Fruit fly (Drosophila melanogaster) whole organism, embryonic: ENCODE results near the gene CG14431.
A peak's percentile ranks its signal among the peaks of the same experiment; 100 is the strongest.

Experiments
- Atf3 ChIP-seq: fragments of 200-800 bp; sonication (Bioruptor generic); optimal IDR thresholded peaks from 3 replicates; lab custom pipeline; 2016; ENCODE audit warnings: missing biosample characterization, missing genetic modification characterization
- CG10209 ChIP-seq: fragments of 200-800 bp; sonication (Bioruptor generic); optimal IDR thresholded peaks from 3 replicates; lab custom pipeline; 2017; ENCODE audit warnings: missing biosample characterization, mild to moderate bottlenecking, missing genetic modification characterization, missing genetic modification reagents
- CG1024 ChIP-seq: fragments of 200-800 bp; sonication (Bioruptor generic); IDR thresholded peaks from 2 replicates; pipeline ENCODE4 v1.3.6; 2022; ENCODE audit warnings: missing biosample characterization, missing genetic modification characterization
- CG10321 ChIP-seq: fragments of 200-800 bp; sonication (Bioruptor generic); IDR thresholded peaks from 2 replicates; pipeline ENCODE4 v1.3.6; 2022; ENCODE audit warnings: missing biosample characterization, missing genetic modification characterization
- CG10462 ChIP-seq: fragments of 200-800 bp; sonication (Bioruptor generic); optimal IDR thresholded peaks from 2 replicates; lab custom pipeline; 2016; ENCODE audit warnings: missing biosample characterization, missing genetic modification characterization
- CG11560 ChIP-seq: fragments of 200-800 bp; sonication (Bioruptor generic); IDR thresholded peaks from 3 replicates; pipeline ENCODE4 v1.3.6; 2022; ENCODE audit warnings: missing biosample characterization, missing genetic modification characterization
- CG11696 ChIP-seq: fragments of 200-800 bp; sonication (Bioruptor generic); IDR thresholded peaks from 2 replicates; pipeline ENCODE4 v1.3.6; 2022; ENCODE audit warnings: missing biosample characterization, missing genetic modification characterization
- CG12104 ChIP-seq: fragments of 200-800 bp; sonication (Bioruptor generic); optimal IDR thresholded peaks from 3 replicates; lab custom pipeline; 2016; ENCODE audit warnings: missing biosample characterization, missing genetic modification characterization
- CG12155 ChIP-seq: fragments of 200-800 bp; sonication (Bioruptor generic); optimal IDR thresholded peaks from 3 replicates; lab custom pipeline; 2016; ENCODE audit warnings: missing biosample characterization, missing genetic modification characterization
- CG12769 ChIP-seq: fragments of 200-800 bp; sonication (Bioruptor generic); optimal IDR thresholded peaks from 2 replicates; lab custom pipeline; 2019; ENCODE audit warnings: missing biosample characterization, mild to moderate bottlenecking, missing genetic modification characterization, moderate library complexity
- CG13894 ChIP-seq: fragments of 200-800 bp; sonication (Bioruptor generic); optimal IDR thresholded peaks from 3 replicates; lab custom pipeline; 2018; ENCODE audit warnings: missing biosample characterization, mild to moderate bottlenecking, missing genetic modification characterization, moderate library complexity
- CG15073 ChIP-seq: fragments of 200-800 bp; sonication (Bioruptor generic); optimal IDR thresholded peaks from 2 replicates; lab custom pipeline; 2016; ENCODE audit warnings: missing biosample characterization, missing genetic modification characterization
- CG15269 ChIP-seq: fragments of 200-800 bp; sonication (Bioruptor generic); optimal IDR thresholded peaks from 2 replicates; lab custom pipeline; 2018; ENCODE audit warnings: missing biosample characterization, mild to moderate bottlenecking, missing genetic modification characterization, moderate library complexity
- CG1647 ChIP-seq: fragments of 200-800 bp; sonication (Bioruptor generic); optimal IDR thresholded peaks from 3 replicates; lab custom pipeline; 2016; ENCODE audit warnings: missing biosample characterization, missing genetic modification characterization
- CG16779 ChIP-seq: fragments of 200-800 bp; sonication (Bioruptor generic); IDR thresholded peaks from 2 replicates; pipeline ENCODE4 v1.3.6; 2022; ENCODE audit warnings: missing biosample characterization, missing genetic modification characterization
- CG16813 ChIP-seq: fragments of 200-800 bp; sonication (Bioruptor generic); IDR thresholded peaks from 3 replicates; pipeline ENCODE4 v1.3.6; 2022; ENCODE audit warnings: missing biosample characterization, missing genetic modification characterization; ENCODE audit not compliant: partially characterized antibody
- CG17361 ChIP-seq: fragments of 200-800 bp; sonication (Bioruptor generic); IDR thresholded peaks from 3 replicates; pipeline ENCODE4 v1.3.6; 2022; ENCODE audit warnings: missing biosample characterization, missing genetic modification characterization
- CG18011 ChIP-seq: fragments of 200-800 bp; sonication (Bioruptor generic); optimal IDR thresholded peaks from 2 replicates; lab custom pipeline; 2017; ENCODE audit warnings: missing biosample characterization, missing genetic modification characterization, mild to moderate bottlenecking, moderate library complexity, missing genotype
- CG3838 ChIP-seq: fragments of 200-800 bp; sonication (Bioruptor generic); optimal IDR thresholded peaks from 3 replicates; lab custom pipeline; 2016; ENCODE audit warnings: missing biosample characterization, missing genetic modification characterization
- CG4328 ChIP-seq: fragments of 200-800 bp; sonication (Bioruptor generic); optimal IDR thresholded peaks from 3 replicates; lab custom pipeline; 2017; ENCODE audit warnings: missing biosample characterization, missing genetic modification reagents, missing genetic modification characterization
- CG4404 ChIP-seq: fragments of 200-800 bp; sonication (Bioruptor generic); IDR thresholded peaks from 2 replicates; pipeline ENCODE4 v1.3.6; 2022; ENCODE audit warnings: missing biosample characterization, missing genetic modification characterization
- CG4424 ChIP-seq: fragments of 200-800 bp; sonication (Bioruptor generic); optimal IDR thresholded peaks from 3 replicates; lab custom pipeline; 2016; ENCODE audit warnings: missing biosample characterization, missing genetic modification characterization
- CG7372 ChIP-seq: fragments of 200-800 bp; sonication (Bioruptor generic); IDR thresholded peaks from 2 replicates; pipeline ENCODE4 v1.3.6; 2022; ENCODE audit warnings: missing biosample characterization, missing genetic modification characterization
- CG7786 ChIP-seq: fragments of 200-800 bp; sonication (Bioruptor generic); optimal IDR thresholded peaks from 2 replicates; lab custom pipeline; 2016; ENCODE audit warnings: missing biosample characterization, missing genetic modification characterization
- CG9797 ChIP-seq: fragments of 200-800 bp; sonication (Bioruptor generic); optimal IDR thresholded peaks from 3 replicates; lab custom pipeline; 2018; ENCODE audit warnings: missing biosample characterization, mild to moderate bottlenecking, missing genetic modification characterization
- Deaf1 ChIP-seq: fragments of 200-800 bp; optimal IDR thresholded peaks from 3 replicates; lab custom pipeline; 2019; ENCODE audit warnings: missing biosample characterization, mild to moderate bottlenecking, missing genetic modification characterization, moderate library complexity
- Dip2 ChIP-seq: fragments of 200-800 bp; sonication (Bioruptor generic); IDR thresholded peaks from 2 replicates; pipeline ENCODE4 v1.3.6; 2022; ENCODE audit warnings: missing biosample characterization, missing genetic modification characterization
- Doc3 ChIP-seq: fragments of 200-800 bp; sonication (Bioruptor generic); IDR thresholded peaks from 3 replicates; pipeline ENCODE4 v1.3.6; 2022; ENCODE audit warnings: missing biosample characterization, missing genetic modification characterization; ENCODE audit not compliant: partially characterized antibody
- Dp ChIP-seq: fragments of 200-800 bp; sonication (Bioruptor generic); optimal IDR thresholded peaks from 2 replicates; lab custom pipeline; 2018; ENCODE audit warnings: missing biosample characterization, mild to moderate bottlenecking, missing genetic modification characterization, moderate library complexity
- Eip74EF ChIP-seq, 2 experiments: fragments of 200-800 bp in 1 of 2; fragments of >200 bp in 1 of 2; sonication (Bioruptor generic) in 1 of 2; optimal IDR thresholded peaks; 2 replicates each; lab custom pipeline; 2017 to 2019; ENCODE audit warnings: missing biosample characterization in 2 of 2, missing genetic modification characterization in 2 of 2, mild to moderate bottlenecking in 1 of 2, moderate library complexity in 1 of 2
- H2.0 ChIP-seq: fragments of 200-800 bp; sonication (Bioruptor generic); IDR thresholded peaks from 2 replicates; pipeline ENCODE4 v1.3.6; 2022; ENCODE audit warnings: missing biosample characterization, missing genetic modification characterization
- HLH54F ChIP-seq: fragments of 200-800 bp; sonication (Bioruptor generic); optimal IDR thresholded peaks from 3 replicates; lab custom pipeline; 2016; ENCODE audit warnings: missing biosample characterization, missing genetic modification characterization
- Hr39 ChIP-seq: fragments of >200 bp; optimal IDR thresholded peaks from 2 replicates; lab custom pipeline; 2017
- Oli ChIP-seq: fragments of 200-800 bp; sonication (Bioruptor generic); optimal IDR thresholded peaks from 2 replicates; lab custom pipeline; 2018; ENCODE audit warnings: missing biosample characterization, mild to moderate bottlenecking, missing genetic modification characterization, moderate library complexity
- Opbp ChIP-seq: fragments of 200-800 bp; sonication (Bioruptor generic); IDR thresholded peaks from 3 replicates; pipeline ENCODE4 v1.3.6; 2022; ENCODE audit warnings: missing biosample characterization, missing genetic modification characterization; ENCODE audit not compliant: partially characterized antibody
- Side ChIP-seq: fragments of 200-800 bp; sonication (Bioruptor generic); optimal IDR thresholded peaks from 2 replicates; lab custom pipeline; 2016; ENCODE audit warnings: missing biosample characterization, missing genetic modification characterization
- fru ChIP-seq: fragments of >200 bp; optimal IDR thresholded peaks from 2 replicates; lab custom pipeline; 2017
- jing ChIP-seq: fragments of 200-800 bp; sonication (Bioruptor generic); optimal IDR thresholded peaks from 2 replicates; lab custom pipeline; 2018; ENCODE audit warnings: missing biosample characterization, mild to moderate bottlenecking, missing genetic modification characterization
- lbe ChIP-seq: fragments of 200-800 bp; sonication (Bioruptor generic); optimal IDR thresholded peaks from 2 replicates; lab custom pipeline; 2016; ENCODE audit warnings: missing biosample characterization, mild to moderate bottlenecking, missing genetic modification characterization
- luna ChIP-seq: fragments of 200-800 bp; sonication (Bioruptor generic); optimal IDR thresholded peaks from 2 replicates; lab custom pipeline; 2016; ENCODE audit warnings: missing biosample characterization, missing genetic modification characterization
- maf-S ChIP-seq: fragments of 200-800 bp; sonication (Bioruptor generic); optimal IDR thresholded peaks from 2 replicates; lab custom pipeline; 2016; ENCODE audit warnings: missing biosample characterization, missing genetic modification characterization
- nerfin-1 ChIP-seq: fragments of 200-800 bp; sonication (Bioruptor generic); optimal IDR thresholded peaks from 3 replicates; lab custom pipeline; 2019; ENCODE audit warnings: missing biosample characterization, mild to moderate bottlenecking, missing genetic modification characterization, moderate library complexity
- onecut ChIP-seq: fragments of 200-800 bp; sonication (Bioruptor generic); IDR thresholded peaks from 2 replicates; pipeline ENCODE4 v1.3.6; 2022; ENCODE audit warnings: missing biosample characterization, missing genetic modification characterization
- pros ChIP-seq: fragments of 200-800 bp; sonication (Bioruptor generic); optimal IDR thresholded peaks from 3 replicates; lab custom pipeline; 2019; ENCODE audit warnings: missing biosample characterization, mild to moderate bottlenecking, missing genetic modification characterization, moderate library complexity
- rib ChIP-seq: fragments of 200-800 bp; sonication (Bioruptor generic); IDR thresholded peaks from 2 replicates; pipeline ENCODE4 v1.3.6; 2022; ENCODE audit warnings: missing biosample characterization, missing genetic modification characterization
- scrt ChIP-seq: fragments of 200-800 bp; sonication (Bioruptor generic); optimal IDR thresholded peaks from 2 replicates; lab custom pipeline; 2018; ENCODE audit warnings: missing biosample characterization, mild to moderate bottlenecking, missing genetic modification characterization, moderate library complexity
- slp2 ChIP-seq: fragments of 200-800 bp; sonication (Bioruptor generic); optimal IDR thresholded peaks from 2 replicates; lab custom pipeline; 2016; ENCODE audit warnings: missing biosample characterization, missing genetic modification characterization
- stc ChIP-seq: fragments of 200-800 bp; sonication (Bioruptor generic); IDR thresholded peaks from 2 replicates; pipeline ENCODE4 v1.3.6; 2022; ENCODE audit warnings: missing biosample characterization, missing genetic modification characterization
- tup ChIP-seq: fragments of 200-800 bp; sonication (Bioruptor generic); optimal IDR thresholded peaks from 2 replicates; lab custom pipeline; 2016; ENCODE audit warnings: missing biosample characterization, mild to moderate bottlenecking, missing genetic modification characterization, moderate library complexity
- twi ChIP-seq: fragments of 200-800 bp; optimal IDR thresholded peaks from 2 replicates; lab custom pipeline; 2019; ENCODE audit warnings: missing biosample characterization, mild to moderate bottlenecking, missing genetic modification characterization, moderate library complexity

Gene CG14431

DNA sequence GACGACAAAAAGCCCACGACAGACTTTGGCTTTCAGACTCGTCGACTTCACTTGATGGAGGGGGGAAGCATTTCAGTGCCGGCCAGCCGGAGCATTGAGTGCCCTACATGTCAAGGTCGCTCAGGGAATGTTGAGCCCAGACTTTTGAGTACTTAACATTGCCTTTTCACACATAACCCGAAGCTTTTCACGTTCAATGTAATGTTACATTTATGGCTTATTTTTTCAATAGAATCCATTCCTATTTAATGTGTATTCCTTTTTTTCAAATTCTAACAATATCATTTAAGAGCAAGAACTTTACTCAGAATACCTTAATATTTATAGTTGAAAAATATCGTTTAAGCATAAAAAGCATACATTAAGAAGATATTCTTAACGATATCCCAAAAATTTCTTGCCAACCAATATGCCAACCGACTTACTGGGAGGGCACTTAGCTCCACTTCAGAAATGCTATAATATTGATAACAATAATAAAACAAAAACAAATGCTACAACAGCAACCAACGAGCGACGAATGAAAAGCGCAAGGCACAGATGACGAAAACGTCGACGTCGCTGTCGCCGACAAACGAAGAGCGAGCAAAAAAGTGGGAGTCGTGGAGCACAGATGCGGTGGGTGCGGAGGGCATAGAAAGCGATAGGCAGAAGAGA lies 48.2 kb upstream of the CG14431 start (continued):
- no peak for TF ChIP-seq CG11696 (GFP tag; lab: Robert Waterston, UW)
- no peak for TF ChIP-seq CG18011 (GFP tag; lab: Kevin White, UChicago)
- no peak for TF ChIP-seq CG7786 (GFP tag; lab: Kevin White, UChicago)
- TF ChIP-seq luna, result no peak
- TF ChIP-seq CG1647 (GFP tag; lab: Kevin White, UChicago), result peak; percentile 69
- TF ChIP-seq CG3838, result no peak
- no peak for TF ChIP-seq CG16813 (GFP tag; lab: Robert Waterston, UW)
- TF ChIP-seq CG17361 (GFP tag; lab: Robert Waterston, UW), result peak; percentile 96
- TF ChIP-seq Atf3 (GFP tag; lab: Kevin White, UChicago), result no peak
- TF ChIP-seq onecut (GFP tag; lab: Robert Waterston, UW), result peak; percentile 39; the same call in 1 of the 2 replicates
- peak; percentile 76 for TF ChIP-seq scrt
- TF ChIP-seq nerfin-1 (tag; lab: Kevin White, UChicago), result peak; percentile 72
- peak; percentile 38 for TF ChIP-seq CG13894 (tag; lab: Kevin White, UChicago)
- peak; percentile 79 for TF ChIP-seq CG12155 (GFP tag; lab: Kevin White, UChicago)
- TF ChIP-seq CG10462 (GFP tag; lab: Kevin White, UChicago), result no peak
- no peak for TF ChIP-seq fru (lab: Kevin White, UChicago)
- TF ChIP-seq CG4404 (GFP tag; lab: Robert Waterston, UW), result peak; percentile 62
- TF ChIP-seq CG12104 (GFP tag; lab: Kevin White, UChicago), result peak; percentile 86
- TF ChIP-seq CG12769, result peak; percentile 66
- no peak for TF ChIP-seq CG16779 (GFP tag; lab: Robert Waterston, UW)
- peak; percentile 81 for TF ChIP-seq Side
- TF ChIP-seq slp2 (GFP tag; lab: Kevin White, UChicago), result peak; percentile 89
- TF ChIP-seq CG4424 (GFP tag; lab: Kevin White, UChicago), result peak; percentile 91
- no peak for TF ChIP-seq twi (tag; lab: Kevin White, UChicago)
- no peak for TF ChIP-seq CG9797 (GFP tag; lab: Kevin White, UChicago)
- peak; percentile 85 for TF ChIP-seq CG10209
- TF ChIP-seq CG15073 (GFP tag; lab: Kevin White, UChicago), result no peak
- TF ChIP-seq jing (GFP tag; lab: Kevin White, UChicago), result no peak
- TF ChIP-seq CG4328 (GFP tag; lab: Kevin White, UChicago), result peak; percentile 75
- TF ChIP-seq rib (GFP tag; lab: Robert Waterston, UW), result 0 out of 2 replicates have a peak, but pooled peaks have one; percentile 21
- TF ChIP-seq Deaf1 (tag; lab: Kevin White, UChicago), result peak; percentile 81
- TF ChIP-seq Doc3 (GFP tag; lab: Robert Waterston, UW), result no peak
- no peak for TF ChIP-seq CG10321 (GFP tag; lab: Robert Waterston, UW)
- peak; percentile 10; the same call in 1 of the 2 replicates for TF ChIP-seq H2.0 (GFP tag; lab: Robert Waterston, UW)
- TF ChIP-seq Hr39 (lab: Kevin White, UChicago), result no peak
- peak; percentile 59 for TF ChIP-seq CG7372
- no peak for TF ChIP-seq pros
- peak; percentile 75 for TF ChIP-seq stc (GFP tag; lab: Robert Waterston, UW)
- peak; percentile 20; the same call in 1 of the 3 replicates for TF ChIP-seq CG11560 (tag; lab: Robert Waterston, UW)
- no peak for TF ChIP-seq Dip2 (GFP tag; lab: Robert Waterston, UW)
- no peak for TF ChIP-seq Opbp
- peak; percentile 74 for TF ChIP-seq Oli (tag; lab: Kevin White, UChicago)
- peak; percentile 59 for TF ChIP-seq CG15269 (tag; lab: Kevin White, UChicago)
- peak; percentile 46 for TF ChIP-seq tup (GFP tag; lab: Kevin White, UChicago)
- TF ChIP-seq CG1024 (GFP tag; lab: Robert Waterston, UW), result no peak
- no peak for TF ChIP-seq maf-S
- peak; percentile 28 for TF ChIP-seq HLH54F (GFP tag; lab: Kevin White, UChicago)
- peak in 1 of 2 experiments; percentile 93 for TF ChIP-seq Eip74EF (GFP tag; optimal IDR thresholded peaks at IDR 0.05; lab: Kevin White, UChicago)
- TF ChIP-seq lbe (GFP tag; lab: Kevin White, UChicago), result peak; percentile 25
- TF ChIP-seq Dp (GFP tag; lab: Kevin White, UChicago), result no peak
